Worm (Caenorhabditis elegans) whole organism, L3 larva: ENCODE results near the gene C10G8.8.

Experiments
- ceh-9 ChIP-seq: sonication (generic microtip); optimal IDR thresholded peaks from 2 replicates; lab custom pipeline; 2018; ENCODE audit warnings: missing biosample characterization, missing genetic modification characterization
- egl-27 ChIP-seq: sonication (generic microtip); optimal IDR thresholded peaks from 4 replicates; lab custom pipeline; 2017; ENCODE audit warnings: missing biosample characterization, missing genetic modification reagents, missing genetic modification characterization
- fos-1 ChIP-seq: fragments of 150-350 bp; optimal IDR thresholded peaks from 2 replicates; lab custom pipeline; 2014; ENCODE audit warnings: missing biosample characterization, missing genetic modification characterization
- lin-15B ChIP-seq: fragments of 150-350 bp; optimal IDR thresholded peaks from 2 replicates; lab custom pipeline; 2014; ENCODE audit warnings: missing biosample characterization, missing genetic modification characterization
- lin-39 ChIP-seq: fragments of 150-350 bp; optimal IDR thresholded peaks from 2 replicates; lab custom pipeline; 2018; ENCODE audit warnings: missing biosample characterization, missing genetic modification reagents, missing genetic modification characterization
- nfya-1 ChIP-seq: sonication (generic microtip); optimal IDR thresholded peaks from 2 replicates; lab custom pipeline; 2017; ENCODE audit warnings: missing genetic modification characterization, mild to moderate bottlenecking, missing compliant biosample characterization, antibody characterized with exemption, moderate library complexity; ENCODE audit not compliant: insufficient read depth
- nhr-237 ChIP-seq: fragments of 150-350 bp; optimal IDR thresholded peaks from 2 replicates; lab custom pipeline; 2014; ENCODE audit warnings: missing biosample characterization, missing genetic modification characterization
- snpc-4 ChIP-seq: fragments of 150-350 bp; optimal IDR thresholded peaks from 2 replicates; lab custom pipeline; 2014; ENCODE audit warnings: missing biosample characterization, missing genetic modification characterization
- unc-39 ChIP-seq: sonication (generic microtip); optimal IDR thresholded peaks from 4 replicates; lab custom pipeline; 2017; ENCODE audit warnings: missing biosample characterization, missing genetic modification characterization

DNA sequence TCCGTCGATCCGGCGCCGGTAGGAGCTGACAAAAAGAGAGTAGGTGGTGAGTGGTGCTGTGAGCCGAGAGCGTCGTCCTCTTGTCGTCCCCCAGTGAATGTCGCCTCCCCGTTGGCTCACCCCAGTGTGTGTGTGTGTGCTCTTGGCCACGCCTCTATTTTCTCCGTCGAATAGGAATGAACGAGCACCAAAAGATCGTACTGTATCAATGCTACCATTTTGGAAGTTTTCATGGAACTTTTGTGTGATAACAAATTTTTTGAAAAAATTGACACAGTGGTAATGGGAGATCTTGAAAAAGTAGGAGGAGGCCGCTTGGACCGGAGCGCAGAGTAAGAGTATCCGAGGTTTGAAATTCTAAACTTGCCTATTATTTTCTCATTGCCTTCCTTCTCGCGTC, 8.7 kb downstream of the C10G8.8 start, which contains the start of gene ceh-34:
- no peak for TF ChIP-seq egl-27 (tag; lab: Kevin White, UChicago)
- no peak for TF ChIP-seq lin-39 (tag; lab: Kevin White, UChicago)
- no peak for TF ChIP-seq nhr-237 (tag; lab: Kevin White, UChicago)
- no peak for TF ChIP-seq ceh-9 (tag; lab: Kevin White, UChicago)
- no peak for TF ChIP-seq fos-1 (tag; lab: Kevin White, UChicago)
- no peak for TF ChIP-seq snpc-4 (tag; lab: Kevin White, UChicago)
- TF ChIP-seq unc-39 (tag; lab: Kevin White, UChicago) = no peak
- peak; percentile 8 for TF ChIP-seq nfya-1 (tag; lab: Kevin White, UChicago)
- TF ChIP-seq lin-15B (tag; lab: Kevin White, UChicago) = no peak
